Worm (Caenorhabditis elegans): ENCODE data around the gene K08F9.1.

K08F9.1 gene

ce11 chrV:15182407-15182806 lies 39.2 kb upstream of the K08F9.1 start, which contains the start of gene fbxa-84:
TSS of gene fbxa-84 (plus strand) at chrV:15182440.
- TF ChIP-seq ztf-29 (GFP tag; IDR thresholded peaks at IDR 0.05) (no peak), tab-1 (GFP tag; IDR thresholded peaks at IDR 0.05) (no peak), med-1 (GFP tag; optimal IDR thresholded peaks at IDR 0.05; ENCODE audit: insufficient read depth) (no peak), cog-1 (tag; optimal IDR thresholded peaks at IDR 0.05) (no peak), ref-1 (GFP tag; conservative IDR thresholded peaks at IDR 0.05) (no peak)

ce11 chrV:15181899-15182298 lies 38.7 kb upstream of the K08F9.1 start:
- TF ChIP-seq tab-1 (GFP tag; IDR thresholded peaks at IDR 0.05) (no peak), ztf-29 (GFP tag; IDR thresholded peaks at IDR 0.05) (no peak), T22C8.4 (GFP tag; IDR thresholded peaks at IDR 0.05) (no peak)

ce11 chrV:15179757-15180156 lies 36.6 kb upstream of the K08F9.1 start, which contains the start of gene T09F5.10:
TSS of gene T09F5.10 (plus strand) at chrV:15180057.
- TF ChIP-seq ref-1 (GFP tag; conservative IDR thresholded peaks at IDR 0.05) (no peak), ztf-29 (GFP tag; IDR thresholded peaks at IDR 0.05) (no peak), ztf-23 (GFP tag; IDR thresholded peaks at IDR 0.05) (no peak), cog-1 (tag; optimal IDR thresholded peaks at IDR 0.05) (no peak), T22C8.4 (GFP tag; IDR thresholded peaks at IDR 0.05) (no peak), flt-1 (GFP tag; IDR thresholded peaks at IDR 0.05) (no peak), klf-2 (GFP tag; conservative IDR thresholded peaks at IDR 0.05) (no peak), tab-1 (GFP tag; IDR thresholded peaks at IDR 0.05) (no peak), med-1 (GFP tag; optimal IDR thresholded peaks at IDR 0.05; ENCODE audit: insufficient read depth) (no peak)

ce11 chrV:15175459-15175858 lies 32.3 kb upstream of the K08F9.1 start, which contains the start of gene clec-47:
TSS of gene clec-47 (plus strand) at chrV:15175759.
- TF ChIP-seq ref-1 (GFP tag; conservative IDR thresholded peaks at IDR 0.05) (no peak), flt-1 (GFP tag; IDR thresholded peaks at IDR 0.05) (no peak), ztf-29 (GFP tag; IDR thresholded peaks at IDR 0.05) (no peak)

- TF ChIP-seq ref-1 (GFP tag; conservative IDR thresholded peaks at IDR 0.05) (no peak), tab-1 (GFP tag; IDR thresholded peaks at IDR 0.05) (no peak), ztf-23 (GFP tag; IDR thresholded peaks at IDR 0.05) (no peak), cog-1 (tag; optimal IDR thresholded peaks at IDR 0.05) (no peak), klf-2 (GFP tag; conservative IDR thresholded peaks at IDR 0.05) (no peak), med-1 (GFP tag; optimal IDR thresholded peaks at IDR 0.05; ENCODE audit: insufficient read depth) (no peak), flt-1 (GFP tag; IDR thresholded peaks at IDR 0.05) (no peak), T22C8.4 (GFP tag; IDR thresholded peaks at IDR 0.05) (no peak), ztf-29 (GFP tag; IDR thresholded peaks at IDR 0.05) (no peak)
Observed at ce11 chrV:15162697-15163096, 19.5 kb upstream of the K08F9.1 start, which contains the start of gene srz-11. TSS of gene srz-11 (plus strand) at chrV:15163082.

- TF ChIP-seq ztf-29 (GFP tag; IDR thresholded peaks at IDR 0.05) (no peak), flt-1 (GFP tag; IDR thresholded peaks at IDR 0.05) (no peak), ztf-23 (GFP tag; IDR thresholded peaks at IDR 0.05) (no peak), med-1 (GFP tag; optimal IDR thresholded peaks at IDR 0.05; ENCODE audit: insufficient read depth) (no peak), klf-2 (GFP tag; conservative IDR thresholded peaks at IDR 0.05) (no peak), ref-1 (GFP tag; conservative IDR thresholded peaks at IDR 0.05) (no peak), T22C8.4 (GFP tag; IDR thresholded peaks at IDR 0.05) (no peak), tab-1 (GFP tag; IDR thresholded peaks at IDR 0.05) (no peak)
Observed at ce11 chrV:15158691-15159090, 15.5 kb upstream of the K08F9.1 start, which contains the start of gene str-45. TSS of gene str-45 (plus strand) at chrV:15158991.

- TF ChIP-seq ztf-29 (GFP tag; IDR thresholded peaks at IDR 0.05), result no peak
- no peak for TF ChIP-seq tab-1 (GFP tag; IDR thresholded peaks at IDR 0.05)
- TF ChIP-seq flt-1 (GFP tag; IDR thresholded peaks at IDR 0.05), result no peak
- TF ChIP-seq T22C8.4 (GFP tag; IDR thresholded peaks at IDR 0.05), result no peak
- TF ChIP-seq med-1 (GFP tag; optimal IDR thresholded peaks at IDR 0.05; ENCODE audit: insufficient read depth), result no peak
- no peak for TF ChIP-seq ref-1 (GFP tag; conservative IDR thresholded peaks at IDR 0.05)
- no peak for TF ChIP-seq klf-2 (GFP tag; conservative IDR thresholded peaks at IDR 0.05)
- TF ChIP-seq ztf-23 (GFP tag; IDR thresholded peaks at IDR 0.05), result no peak
- no peak for TF ChIP-seq cog-1 (tag; optimal IDR thresholded peaks at IDR 0.05)
Observed at ce11 chrV:15156504-15156903, 13.3 kb upstream of the K08F9.1 start.

ce11 chrV:15153277-15153676 lies 10.1 kb upstream of the K08F9.1 start, which contains the start of gene srh-55:
TSS of gene srh-55 (plus strand) at chrV:15153577.
- TF ChIP-seq med-1 (GFP tag; optimal IDR thresholded peaks at IDR 0.05; ENCODE audit: insufficient read depth) (no peak), cog-1 (tag; optimal IDR thresholded peaks at IDR 0.05) (no peak), ztf-29 (GFP tag; IDR thresholded peaks at IDR 0.05) (no peak), flt-1 (GFP tag; IDR thresholded peaks at IDR 0.05) (no peak), T22C8.4 (GFP tag; IDR thresholded peaks at IDR 0.05) (no peak), ztf-23 (GFP tag; IDR thresholded peaks at IDR 0.05) (no peak), ref-1 (GFP tag; conservative IDR thresholded peaks at IDR 0.05) (no peak), klf-2 (GFP tag; conservative IDR thresholded peaks at IDR 0.05) (no peak), tab-1 (GFP tag; IDR thresholded peaks at IDR 0.05) (no peak)

- TF ChIP-seq ref-1 (GFP tag; conservative IDR thresholded peaks at IDR 0.05) (no peak), T22C8.4 (GFP tag; IDR thresholded peaks at IDR 0.05) (no peak), flt-1 (GFP tag; IDR thresholded peaks at IDR 0.05) (no peak), ztf-23 (GFP tag; IDR thresholded peaks at IDR 0.05) (no peak), tab-1 (GFP tag; IDR thresholded peaks at IDR 0.05) (no peak), cog-1 (tag; optimal IDR thresholded peaks at IDR 0.05) (no peak), klf-2 (GFP tag; conservative IDR thresholded peaks at IDR 0.05) (no peak), med-1 (GFP tag; optimal IDR thresholded peaks at IDR 0.05; ENCODE audit: insufficient read depth) (no peak), ztf-29 (GFP tag; IDR thresholded peaks at IDR 0.05) (no peak)
Observed at ce11 chrV:15152010-15152409, 8.8 kb upstream of the K08F9.1 start.

ce11 chrV:15150661-15151060 lies 7.5 kb upstream of the K08F9.1 start, which contains the start of gene T09F5.2:
TSS of gene T09F5.2 (plus strand) at chrV:15150961.
- TF ChIP-seq cog-1 (tag; optimal IDR thresholded peaks at IDR 0.05), result no peak
- no peak for TF ChIP-seq klf-2 (GFP tag; conservative IDR thresholded peaks at IDR 0.05)
- TF ChIP-seq T22C8.4 (GFP tag; IDR thresholded peaks at IDR 0.05), result no peak
- TF ChIP-seq ref-1 (GFP tag; conservative IDR thresholded peaks at IDR 0.05), result no peak
- TF ChIP-seq ztf-29 (GFP tag; IDR thresholded peaks at IDR 0.05), result no peak
- no peak for TF ChIP-seq ztf-23 (GFP tag; IDR thresholded peaks at IDR 0.05)
- TF ChIP-seq flt-1 (GFP tag; IDR thresholded peaks at IDR 0.05), result no peak
- TF ChIP-seq tab-1 (GFP tag; IDR thresholded peaks at IDR 0.05), result no peak
- no peak for TF ChIP-seq med-1 (GFP tag; optimal IDR thresholded peaks at IDR 0.05; ENCODE audit: insufficient read depth)
